Worm (Caenorhabditis elegans) whole organism, young adult: ENCODE results near the gene ugt-66.
A peak's percentile ranks its signal among the peaks of the same experiment; 100 is the strongest.

Experiments
- D2030.7 ChIP-seq: fragments of 200-800 bp; sonication (Bioruptor generic); IDR thresholded peaks from 2 replicates; pipeline ENCODE4 v1.3.6; 2022; ENCODE audit warnings: missing genetic modification reagents, missing genetic modification characterization, missing compliant biosample characterization
- F37B4.10 ChIP-seq: fragments of 200-800 bp; sonication (Bioruptor generic); IDR thresholded peaks from 2 replicates; pipeline ENCODE4 v1.3.6; 2022; ENCODE audit warnings: missing genetic modification characterization, missing compliant biosample characterization
- F57C9.4 ChIP-seq: sonication (generic microtip); optimal IDR thresholded peaks from 2 replicates; lab custom pipeline; 2017; ENCODE audit warnings: mild to moderate bottlenecking, missing genetic modification characterization, missing compliant biosample characterization
- K11D2.4 ChIP-seq: fragments of 200-800 bp; sonication (Bioruptor generic); IDR thresholded peaks from 2 replicates; pipeline ENCODE4 v1.3.6; 2022; ENCODE audit warnings: missing genetic modification reagents, missing genetic modification characterization, missing compliant biosample characterization
- T07F8.4 ChIP-seq: sonication (generic microtip); optimal IDR thresholded peaks from 2 replicates; lab custom pipeline; 2016; ENCODE audit warnings: mild to moderate bottlenecking, missing genetic modification characterization, moderate library complexity, missing compliant biosample characterization
- Y53F4B.3 ChIP-seq: fragments of 200-800 bp; sonication (Bioruptor generic); IDR thresholded peaks from 2 replicates; pipeline ENCODE4 v1.3.6; 2022; ENCODE audit warnings: missing genetic modification reagents, missing genetic modification characterization, missing compliant biosample characterization
- Y67H2A.10 ChIP-seq: fragments of 200-800 bp; sonication (Bioruptor generic); conservative IDR thresholded peaks from 2 replicates; pipeline ENCODE4 v1.3.6; 2022; ENCODE audit warnings: missing genetic modification reagents, missing genetic modification characterization, missing compliant biosample characterization
- athp-1 ChIP-seq: sonication (generic microtip); optimal IDR thresholded peaks from 2 replicates; lab custom pipeline; 2017; ENCODE audit warnings: mild to moderate bottlenecking, missing genetic modification characterization, missing compliant biosample characterization
- attf-5 ChIP-seq: fragments of 200-800 bp; sonication (Bioruptor generic); optimal IDR thresholded peaks from 2 replicates; lab custom pipeline; 2018; ENCODE audit warnings: mild to moderate bottlenecking, missing genetic modification characterization, missing compliant biosample characterization
- bed-2 ChIP-seq: fragments of 200-800 bp; sonication (Bioruptor generic); IDR thresholded peaks from 2 replicates; pipeline ENCODE4 v1.3.6; 2022; ENCODE audit warnings: missing genetic modification reagents, missing genetic modification characterization, missing compliant biosample characterization
- cebp-1 ChIP-seq, 2 experiments: fragments of 200-800 bp in 1 of 2; sonication (Bioruptor generic) in 1 of 2; sonication (generic microtip) in 1 of 2; IDR thresholded peaks in 1 of 2; optimal IDR thresholded peaks in 1 of 2; 2 replicates each; pipeline versions ENCODE4 v1.3.6 to Lab custom; 2017 to 2022; ENCODE audit warnings: missing compliant biosample characterization in 2 of 2, missing genetic modification characterization in 2 of 2, mild to moderate bottlenecking in 1 of 2, missing genetic modification reagents in 1 of 2, moderate library complexity in 1 of 2
- ceh-91 ChIP-seq: fragments of 200-800 bp; sonication (Bioruptor generic); IDR thresholded peaks from 2 replicates; pipeline ENCODE4 v1.3.6; 2022; ENCODE audit warnings: missing genetic modification reagents, missing genetic modification characterization, missing compliant biosample characterization
- efl-1 ChIP-seq: fragments of 150-350 bp; optimal IDR thresholded peaks from 2 replicates; lab custom pipeline; 2014; ENCODE audit warnings: missing biosample characterization, missing genetic modification reagents, missing genetic modification characterization
- egl-44 ChIP-seq: fragments of 200-800 bp; sonication (Bioruptor generic); IDR thresholded peaks from 2 replicates; pipeline ENCODE4 v1.3.6; 2022; ENCODE audit warnings: missing genetic modification reagents, missing genetic modification characterization, missing compliant biosample characterization
- egrh-3 ChIP-seq: fragments of 200-800 bp; sonication (Bioruptor generic); IDR thresholded peaks from 2 replicates; pipeline ENCODE4 v1.3.6; 2022; ENCODE audit warnings: missing genetic modification reagents, missing genetic modification characterization, missing compliant biosample characterization
- hmg-20 ChIP-seq: fragments of 200-800 bp; sonication (Bioruptor generic); IDR thresholded peaks from 2 replicates; pipeline ENCODE4 v1.3.6; 2022; ENCODE audit warnings: missing genetic modification reagents, missing genetic modification characterization, missing compliant biosample characterization
- lin-40 ChIP-seq: sonication (generic microtip); optimal IDR thresholded peaks from 2 replicates; lab custom pipeline; 2016; ENCODE audit warnings: missing genetic modification characterization, mild to moderate bottlenecking, missing compliant biosample characterization, missing genotype, missing genetic modification reagents
- lir-1 ChIP-seq: fragments of 200-800 bp; sonication (Bioruptor generic); conservative IDR thresholded peaks from 2 replicates; pipeline ENCODE4 v1.3.6; 2022; ENCODE audit warnings: missing genetic modification reagents, missing genetic modification characterization, missing compliant biosample characterization
- lsl-1 ChIP-seq: fragments of 200-800 bp; sonication (Bioruptor generic); optimal IDR thresholded peaks from 2 replicates; lab custom pipeline; 2018; ENCODE audit warnings: mild to moderate bottlenecking, missing genetic modification characterization, moderate library complexity, missing compliant biosample characterization
- nfya-1 ChIP-seq: sonication (generic microtip); optimal IDR thresholded peaks from 2 replicates; lab custom pipeline; 2017; ENCODE audit warnings: antibody characterized with exemption, missing compliant biosample characterization, missing genetic modification characterization, borderline replicate concordance; ENCODE audit not compliant: insufficient read depth
- nhr-120 ChIP-seq: fragments of 200-800 bp; sonication (Bioruptor generic); IDR thresholded peaks from 2 replicates; pipeline ENCODE4 v1.3.6; 2022; ENCODE audit warnings: missing genetic modification characterization, missing compliant biosample characterization
- nhr-90 ChIP-seq: sonication (generic microtip); optimal IDR thresholded peaks from 2 replicates; lab custom pipeline; 2016; ENCODE audit warnings: missing genotype, mild to moderate bottlenecking, missing genetic modification characterization, missing compliant biosample characterization
- repo-1 ChIP-seq: sonication (generic microtip); optimal IDR thresholded peaks from 2 replicates; lab custom pipeline; 2017; ENCODE audit warnings: mild to moderate bottlenecking, missing genetic modification characterization, missing compliant biosample characterization
- sdz-38 ChIP-seq: sonication (generic microtip); optimal IDR thresholded peaks from 2 replicates; lab custom pipeline; 2016; ENCODE audit warnings: missing genotype, missing genetic modification characterization, missing compliant biosample characterization
- snpc-3.4 ChIP-seq: sonication (generic microtip); optimal IDR thresholded peaks from 2 replicates; lab custom pipeline; 2017; ENCODE audit warnings: missing genetic modification characterization, mild to moderate bottlenecking, missing compliant biosample characterization, antibody characterized with exemption, moderate library complexity, missing genotype, missing genetic modification reagents
- sptf-2 ChIP-seq: fragments of 200-800 bp; sonication (Bioruptor generic); optimal IDR thresholded peaks from 2 replicates; lab custom pipeline; 2018; ENCODE audit warnings: mild to moderate bottlenecking, missing genetic modification characterization, missing compliant biosample characterization
- tlf-1 ChIP-seq: fragments of 200-800 bp; sonication (Bioruptor generic); optimal IDR thresholded peaks from 2 replicates; lab custom pipeline; 2018; ENCODE audit warnings: mild to moderate bottlenecking, missing genetic modification characterization, missing compliant biosample characterization
- xnd-1 ChIP-seq: sonication (generic microtip); optimal IDR thresholded peaks from 2 replicates; lab custom pipeline; 2016; ENCODE audit warnings: missing genotype, missing genetic modification reagents, missing genetic modification characterization, missing compliant biosample characterization
- zfh-2 ChIP-seq: fragments of 200-800 bp; sonication (Bioruptor generic); conservative IDR thresholded peaks from 2 replicates; pipeline ENCODE4 v1.3.6; 2022; ENCODE audit warnings: missing genetic modification reagents, missing genetic modification characterization, missing compliant biosample characterization
- ztf-28 ChIP-seq: fragments of 200-800 bp; sonication (Bioruptor generic); IDR thresholded peaks from 2 replicates; pipeline ENCODE4 v1.3.6; 2022; ENCODE audit warnings: missing genetic modification reagents, missing genetic modification characterization, missing compliant biosample characterization

The ugt-66 gene

ce11 chrIII:6158642-6159475 is 35.5 kb downstream of the ugt-66 start, which contains the start of gene nfm-1 (continued):
- TF ChIP-seq snpc-3.4 (tag; lab: Kevin White, UChicago) (peak; percentile 57), efl-1 (GFP tag; lab: Kevin White, UChicago) (peak; percentile 31), ztf-28 (GFP tag; lab: Robert Waterston, UW) (0 out of 2 replicates have a peak, but pooled peaks have one; percentile 49), nhr-120 (no peak), lsl-1 (peak; percentile 60), egl-44 (GFP tag; lab: Robert Waterston, UW) (peak; percentile 78), lin-40 (peak; percentile 58)

- TF ChIP-seq T07F8.4 (tag; lab: Kevin White, UChicago) (no peak), zfh-2 (GFP tag; lab: Robert Waterston, UW) (peak; percentile 80), hmg-20 (GFP tag; lab: Robert Waterston, UW) (no peak)
Measured at ce11 chrIII:6157708-6158321, 36.6 kb downstream of the ugt-66 start, which contains the start of gene anmt-2. anmt-2 (minus strand) TSS chrIII:6157758.

- no peak for TF ChIP-seq egrh-3 (GFP tag; lab: Robert Waterston, UW)
- TF ChIP-seq D2030.7 (GFP tag; lab: Robert Waterston, UW) = no peak
- no peak for TF ChIP-seq tlf-1
- no peak for TF ChIP-seq K11D2.4
- TF ChIP-seq nhr-90 (tag; lab: Kevin White, UChicago) = no peak
- TF ChIP-seq F37B4.10 (GFP tag; lab: Robert Waterston, UW) = no peak
- no peak for TF ChIP-seq xnd-1 (tag; lab: Kevin White, UChicago)
- no peak for TF ChIP-seq efl-1 (GFP tag; lab: Kevin White, UChicago)
- no peak for TF ChIP-seq nfya-1 (tag; lab: Kevin White, UChicago)
- no peak for TF ChIP-seq athp-1 (tag; lab: Kevin White, UChicago)
- TF ChIP-seq sdz-38 (tag; lab: Kevin White, UChicago) = no peak
- no peak for TF ChIP-seq cebp-1 (GFP tag; IDR thresholded peaks at IDR 0.05; lab: Robert Waterston, UW)
- TF ChIP-seq cebp-1 (tag; optimal IDR thresholded peaks at IDR 0.05; lab: Kevin White, UChicago) = no peak
- TF ChIP-seq bed-2 = no peak
- TF ChIP-seq Y53F4B.3 (GFP tag; lab: Robert Waterston, UW) = no peak
- no peak for TF ChIP-seq F57C9.4 (tag; lab: Kevin White, UChicago)
- TF ChIP-seq Y67H2A.10 = no peak
- TF ChIP-seq lir-1 (GFP tag; lab: Robert Waterston, UW) = no peak
- TF ChIP-seq attf-5 (GFP tag; lab: Kevin White, UChicago) = no peak
- no peak for TF ChIP-seq sptf-2 (GFP tag; lab: Kevin White, UChicago)
- TF ChIP-seq ceh-91 (GFP tag; lab: Robert Waterston, UW) = no peak
- TF ChIP-seq, all 124 proteins: peak for 0
Measured at ce11 chrIII:6155787-6156186, 38.6 kb downstream of the ugt-66 start.

DNA sequence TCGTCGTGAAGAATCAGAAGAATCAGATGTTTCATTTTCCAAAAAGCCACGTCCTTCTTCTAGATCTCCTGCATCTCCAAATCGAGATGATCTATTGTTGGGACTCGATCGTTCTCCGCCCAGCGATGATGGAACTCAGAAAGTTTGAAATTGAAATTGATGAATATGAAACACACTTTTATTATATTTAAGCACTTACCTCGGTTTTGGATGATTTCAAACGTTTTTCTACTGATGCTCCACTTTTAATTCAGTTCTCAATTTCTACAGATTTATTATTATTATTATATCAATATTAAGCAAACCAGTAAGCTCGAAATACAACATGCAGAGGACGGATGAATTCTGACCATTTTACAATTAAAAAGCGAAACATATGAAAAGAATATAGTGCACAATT is 39.8 kb downstream of the ugt-66 start:
- TF ChIP-seq repo-1 (tag; lab: Kevin White, UChicago) = no peak
